Fruit fly (Drosophila melanogaster): Measurements from ENCODE around the gene S-Lap2.

The S-Lap2 gene

DNA sequence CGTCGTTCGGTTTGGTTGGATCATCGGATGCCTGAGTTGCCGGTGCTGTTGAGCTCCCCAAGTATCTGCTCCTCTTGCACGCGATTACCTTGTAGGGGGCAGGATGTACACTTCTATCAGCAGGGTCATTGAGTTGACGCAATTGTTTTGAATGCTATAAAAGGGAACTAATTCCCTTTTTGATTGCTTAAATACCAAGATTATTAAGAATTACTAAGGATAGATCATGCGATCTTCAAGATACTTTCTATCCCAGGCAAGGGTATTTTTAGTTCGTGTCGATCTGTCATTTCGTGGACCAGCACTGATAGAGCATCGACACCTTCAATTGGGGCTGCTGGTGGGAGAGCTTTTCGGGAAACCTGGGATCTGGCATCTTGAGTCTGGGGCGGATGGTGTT, 49.4 kb downstream of the S-Lap2 start (continued):
- no peak for TF ChIP-seq CG7963 (GFP tag; IDR thresholded peaks at IDR 0.05; ENCODE audit: partially characterized antibody)
- TF ChIP-seq CG18764 (GFP tag; optimal IDR thresholded peaks at IDR 0.05) = no peak
- TF ChIP-seq odd (GFP tag; optimal IDR thresholded peaks at IDR 0.05) = no peak
- TF ChIP-seq Sox100B (GFP tag; optimal IDR thresholded peaks at IDR 0.05) = no peak
- TF ChIP-seq D19B (GFP tag; optimal IDR thresholded peaks at IDR 0.05) = no peak
- TF ChIP-seq CG2202 (tag; optimal IDR thresholded peaks at IDR 0.05) = no peak
- TF ChIP-seq fd64A (GFP tag; optimal IDR thresholded peaks at IDR 0.05) = no peak
- no peak for TF ChIP-seq Adf1 (GFP tag; IDR thresholded peaks at IDR 0.05)
- no peak for TF ChIP-seq Awh (GFP tag; IDR thresholded peaks at IDR 0.05)
- TF ChIP-seq Gsc (GFP tag; IDR thresholded peaks at IDR 0.05) = no peak
- peak; percentile 29 for TF ChIP-seq lbe (GFP tag; optimal IDR thresholded peaks at IDR 0.05)
- TF ChIP-seq Oaz (GFP tag; IDR thresholded peaks at IDR 0.05) = no peak
- TF ChIP-seq Max (GFP tag; optimal IDR thresholded peaks at IDR 0.05) = no peak
- TF ChIP-seq CrebB (tag; optimal IDR thresholded peaks at IDR 0.05) = no peak

- TF ChIP-seq CG15479 (GFP tag; optimal IDR thresholded peaks at IDR 0.05) (peak; percentile 51), CG5953 (GFP tag; IDR thresholded peaks at IDR 0.05) (no peak), tll (GFP tag; optimal IDR thresholded peaks at IDR 0.05) (peak in 1 of 2 experiments; percentile 97), CG7271 (tag; optimal IDR thresholded peaks at IDR 0.05) (peak; percentile 69), zen (tag; optimal IDR thresholded peaks at IDR 0.05) (peak; percentile 73), CTCF (GFP tag; optimal IDR thresholded peaks at IDR 0.05) (peak; percentile 16), BEAF-32 (GFP tag; optimal IDR thresholded peaks at IDR 0.05) (no peak), cad (GFP tag; optimal IDR thresholded peaks at IDR 0.05) (peak; percentile 88)
Observed at dm6 chr3L:8669847-8670622, 50.3 kb downstream of the S-Lap2 start.

dm6 chr3L:8670983-8671382, 51.3 kb downstream of the S-Lap2 start:
- TF ChIP-seq zen (tag; optimal IDR thresholded peaks at IDR 0.05) (peak; percentile 42), CG15479 (GFP tag; optimal IDR thresholded peaks at IDR 0.05) (peak; percentile 95), CG14667 (GFP tag; IDR thresholded peaks at IDR 0.05) (no peak), CG1832 (GFP tag; optimal IDR thresholded peaks at IDR 0.05) (no peak), CG1602 (GFP tag; optimal IDR thresholded peaks at IDR 0.05) (no peak), Doc3 (GFP tag; IDR thresholded peaks at IDR 0.05; ENCODE audit: partially characterized antibody) (no peak), CG12236 (GFP tag; optimal IDR thresholded peaks at IDR 0.05) (no peak), CG6175 (GFP tag; IDR thresholded peaks at IDR 0.05) (no peak), Oaz (GFP tag; IDR thresholded peaks at IDR 0.05) (no peak), Lpt (GFP tag; optimal IDR thresholded peaks at IDR 0.05) (no peak), CG10147 (GFP tag; optimal IDR thresholded peaks at IDR 0.05) (no peak), CG10565 (GFP tag; optimal IDR thresholded peaks at IDR 0.05) (no peak), D (optimal IDR thresholded peaks at IDR 0.05) (peak; percentile 20), D (GFP tag; optimal IDR thresholded peaks at IDR 0.05) (no peak), nau (GFP tag; optimal IDR thresholded peaks at IDR 0.05) (no peak), sc (optimal IDR thresholded peaks at IDR 0.05) (no peak), sc (GFP tag; optimal IDR thresholded peaks at IDR 0.05) (no peak), ham (GFP tag; IDR thresholded peaks at IDR 0.05) (no peak), Tbp (GFP tag; optimal IDR thresholded peaks at IDR 0.05) (no peak), Kr (GFP tag; optimal IDR thresholded peaks at IDR 0.05) (peak; percentile 35), toy (GFP tag; IDR thresholded peaks at IDR 0.05) (no peak), cad (GFP tag; optimal IDR thresholded peaks at IDR 0.05) (peak; percentile 98), Antp (GFP tag; optimal IDR thresholded peaks at IDR 0.05) (no peak), fd102C (GFP tag; optimal IDR thresholded peaks at IDR 0.05) (no peak), zen2 (GFP tag; IDR thresholded peaks at IDR 0.05; ENCODE audit: partially characterized antibody) (no peak), CG5180 (GFP tag; optimal IDR thresholded peaks at IDR 0.05) (no peak), CG12071 (GFP tag; optimal IDR thresholded peaks at IDR 0.05) (no peak), CG10959 (GFP tag; IDR thresholded peaks at IDR 0.05) (no peak), ci (GFP tag; IDR thresholded peaks at IDR 0.05) (no peak), twi (tag; optimal IDR thresholded peaks at IDR 0.05) (peak; percentile 12)
